Fruit fly (Drosophila melanogaster): ENCODE data around the gene CG4119.

- TF ChIP-seq Atf6 (GFP tag; IDR thresholded peaks at IDR 0.05) (no peak), CG3995 (GFP tag; optimal IDR thresholded peaks at IDR 0.05) (no peak), z (GFP tag; IDR thresholded peaks at IDR 0.05) (no peak), CG15696 (tag; optimal IDR thresholded peaks at IDR 0.05) (no peak), crc (GFP tag; optimal IDR thresholded peaks at IDR 0.05) (no peak), Bteb2 (GFP tag; optimal IDR thresholded peaks at IDR 0.05) (no peak), oc (tag; optimal IDR thresholded peaks at IDR 0.05) (no peak), Dfd (GFP tag; optimal IDR thresholded peaks at IDR 0.05) (no peak), Ets97D (GFP tag; optimal IDR thresholded peaks at IDR 0.05) (no peak), insv (GFP tag; optimal IDR thresholded peaks at IDR 0.05) (no peak)
These were observed 49.6 kb upstream of the CG4119 start, which contains the start of gene CG34434 for dm6 chrX:5616270-5616669.

Data from whole organism, embryonic.